Worm (Caenorhabditis elegans): ENCODE measurements around the gene str-185.

- no peak for TF ChIP-seq set-16 (GFP tag; IDR thresholded peaks at IDR 0.05)
- no peak for TF ChIP-seq zag-1 (tag; optimal IDR thresholded peaks at IDR 0.05)
- TF ChIP-seq R02D3.7 (tag; optimal IDR thresholded peaks at IDR 0.05): no peak
- no peak for TF ChIP-seq madf-5 (GFP tag; IDR thresholded peaks at IDR 0.05)
- no peak for TF ChIP-seq lsy-2 (tag; optimal IDR thresholded peaks at IDR 0.05)
Measured at ce11 chrIV:4451576-4451975, 21.8 kb upstream of the str-185 start, which contains the start of gene R08C7.1.
